Fruit fly (Drosophila melanogaster): ENCODE measurements around the gene robl37BC.

robl37BC gene

dm6 chr2L:18965367-18966213, 45.1 kb upstream of the robl37BC start (continued):
- no peak for TF ChIP-seq CG10959 (GFP tag; IDR thresholded peaks at IDR 0.05)
- TF ChIP-seq CG10543 (GFP tag; optimal IDR thresholded peaks at IDR 0.05): peak; percentile 13
- TF ChIP-seq gsb (GFP tag; IDR thresholded peaks at IDR 0.05): 0 out of 2 replicates have a peak, but pooled peaks have one; percentile 5
- TF ChIP-seq inv (GFP tag; IDR thresholded peaks at IDR 0.05; ENCODE audit: partially characterized antibody): no peak
- TF ChIP-seq sens (GFP tag): peak; percentile 49
- no peak for TF ChIP-seq Atf-2 (GFP tag; optimal IDR thresholded peaks at IDR 0.05)
- no peak for TF ChIP-seq cg (GFP tag; optimal IDR thresholded peaks at IDR 0.05)
- TF ChIP-seq vfl (GFP tag; optimal IDR thresholded peaks at IDR 0.05): no peak
- no peak for TF ChIP-seq Bteb2 (GFP tag; optimal IDR thresholded peaks at IDR 0.05)
- TF ChIP-seq Pdp1 (GFP tag; optimal IDR thresholded peaks at IDR 0.05): no peak
- TF ChIP-seq CG14860 (GFP tag; IDR thresholded peaks at IDR 0.05; ENCODE audit: partially characterized antibody): no peak
- no peak for TF ChIP-seq Max (GFP tag; optimal IDR thresholded peaks at IDR 0.05)
- no peak for TF ChIP-seq pfk (GFP tag; optimal IDR thresholded peaks at IDR 0.05)
- no peak for TF ChIP-seq gcm (GFP tag; optimal IDR thresholded peaks at IDR 0.05)
- TF ChIP-seq CG6791 (GFP tag; IDR thresholded peaks at IDR 0.05; ENCODE audit: partially characterized antibody): no peak
- no peak for TF ChIP-seq CG7963 (GFP tag; IDR thresholded peaks at IDR 0.05; ENCODE audit: partially characterized antibody)
- TF ChIP-seq CG4707 (GFP tag; optimal IDR thresholded peaks at IDR 0.05): no peak
- TF ChIP-seq ham (GFP tag; IDR thresholded peaks at IDR 0.05): no peak
- no peak for TF ChIP-seq Bdp1 (GFP tag; optimal IDR thresholded peaks at IDR 0.05)
- TF ChIP-seq Chrac-16 (GFP tag; optimal IDR thresholded peaks at IDR 0.05): no peak
- TF ChIP-seq CG34376 (GFP tag; optimal IDR thresholded peaks at IDR 0.05): no peak
- TF ChIP-seq kni (GFP tag; optimal IDR thresholded peaks at IDR 0.05): no peak
- no peak for TF ChIP-seq dpn (GFP tag; optimal IDR thresholded peaks at IDR 0.05)
- peak; percentile 4 for TF ChIP-seq zen (tag; optimal IDR thresholded peaks at IDR 0.05)
- no peak for TF ChIP-seq CG10274 (GFP tag; optimal IDR thresholded peaks at IDR 0.05)
- TF ChIP-seq bsh (GFP tag; optimal IDR thresholded peaks at IDR 0.05): peak in 1 of 2 experiments; percentile 3
- no peak for TF ChIP-seq Camta (GFP tag; optimal IDR thresholded peaks at IDR 0.05)
- no peak for TF ChIP-seq CG11247 (GFP tag; IDR thresholded peaks at IDR 0.05)
- no peak for TF ChIP-seq CG4820 (GFP tag; optimal IDR thresholded peaks at IDR 0.05)
- TF ChIP-seq CG6272 (GFP tag; IDR thresholded peaks at IDR 0.05): 0 out of 2 replicates have a peak, but pooled peaks have one; percentile 11
- TF ChIP-seq CG9817 (tag; optimal IDR thresholded peaks at IDR 0.05): peak; percentile 37
- TF ChIP-seq CG13894 (tag; optimal IDR thresholded peaks at IDR 0.05): no peak
- TF ChIP-seq seq (GFP tag; IDR thresholded peaks at IDR 0.05): no peak
- no peak for TF ChIP-seq stc (GFP tag; IDR thresholded peaks at IDR 0.05)
- peak; percentile 37 for TF ChIP-seq Nf-YB (GFP tag; optimal IDR thresholded peaks at IDR 0.05)
- TF ChIP-seq pita (GFP tag; optimal IDR thresholded peaks at IDR 0.05): no peak
- no peak for TF ChIP-seq Sin3A (optimal IDR thresholded peaks at IDR 0.05)
- TF ChIP-seq esg (GFP tag; conservative IDR thresholded peaks at IDR 0.05): no peak; the same call in 1 of the 2 replicates
- no peak for TF ChIP-seq crc (GFP tag; optimal IDR thresholded peaks at IDR 0.05)
- no peak for TF ChIP-seq pho (GFP tag; optimal IDR thresholded peaks at IDR 0.05)
- peak; percentile 49 for TF ChIP-seq CG7839 (tag; optimal IDR thresholded peaks at IDR 0.05)
- no peak for TF ChIP-seq gro (GFP tag; optimal IDR thresholded peaks at IDR 0.05)
- peak; percentile 42 for TF ChIP-seq CG2712 (tag; optimal IDR thresholded peaks at IDR 0.05)
- TF ChIP-seq CG33213 (GFP tag; optimal IDR thresholded peaks at IDR 0.05): no peak
- no peak for TF ChIP-seq NK7.1 (GFP tag; optimal IDR thresholded peaks at IDR 0.05)
- TF ChIP-seq CG6175 (GFP tag; IDR thresholded peaks at IDR 0.05): no peak
- TF ChIP-seq yki (optimal IDR thresholded peaks at IDR 0.05): no peak
- no peak for TF ChIP-seq CG10565 (GFP tag; optimal IDR thresholded peaks at IDR 0.05)
- TF ChIP-seq NfI (GFP tag; optimal IDR thresholded peaks at IDR 0.05): peak; percentile 8
- TF ChIP-seq maf-S (GFP tag; optimal IDR thresholded peaks at IDR 0.05): no peak

All from whole organism, embryonic.